Fruit fly (Drosophila melanogaster): ENCODE results near the gene santa-maria.
A peak's percentile ranks its signal among the peaks of the same experiment; 100 is the strongest.

Gene santa-maria

dm6 chr2L:7436492-7437324, 14.3 kb downstream of the santa-maria start (continued):
- TF ChIP-seq zen (tag; optimal IDR thresholded peaks at IDR 0.05), result no peak
- peak; percentile 51 for TF ChIP-seq ems (GFP tag; optimal IDR thresholded peaks at IDR 0.05)
- TF ChIP-seq pzg (GFP tag; optimal IDR thresholded peaks at IDR 0.05), result peak; percentile 30
- TF ChIP-seq CG13894 (tag; optimal IDR thresholded peaks at IDR 0.05), result peak; percentile 67
- TF ChIP-seq pho (GFP tag; optimal IDR thresholded peaks at IDR 0.05), result peak; percentile 75
- peak; percentile 39 for TF ChIP-seq Adf1 (GFP tag; IDR thresholded peaks at IDR 0.05)
- TF ChIP-seq CG1024 (GFP tag; IDR thresholded peaks at IDR 0.05), result peak; percentile 81
- TF ChIP-seq sisA (GFP tag; IDR thresholded peaks at IDR 0.05), result peak; percentile 31; the same call in 1 of the 2 replicates
- peak; percentile 47 for TF ChIP-seq Nf-YC (tag; optimal IDR thresholded peaks at IDR 0.05)
- TF ChIP-seq C15 (GFP tag; IDR thresholded peaks at IDR 0.05), result peak; percentile 70; the same call in 1 of the 3 replicates
- peak; percentile 41 for TF ChIP-seq CG10462 (GFP tag; optimal IDR thresholded peaks at IDR 0.05)
- peak; percentile 98 for TF ChIP-seq grn (GFP tag; optimal IDR thresholded peaks at IDR 0.05)
- TF ChIP-seq tio (GFP tag; optimal IDR thresholded peaks at IDR 0.05), result peak; percentile 68
- no peak for TF ChIP-seq Gug (GFP tag; IDR thresholded peaks at IDR 0.05)
- peak; percentile 51 to 88 for TF ChIP-seq dpn (GFP tag; optimal IDR thresholded peaks at IDR 0.05)
- TF ChIP-seq CG10321 (GFP tag; IDR thresholded peaks at IDR 0.05), result no peak
- peak; percentile 45 for TF ChIP-seq Six4 (GFP tag; optimal IDR thresholded peaks at IDR 0.05)
- TF ChIP-seq Xrp1 (GFP tag; IDR thresholded peaks at IDR 0.05), result peak; percentile 69
- TF ChIP-seq CG15073 (GFP tag; optimal IDR thresholded peaks at IDR 0.05), result peak; percentile 21
- TF ChIP-seq hkb (optimal IDR thresholded peaks at IDR 0.05), result no peak
- peak; percentile 78 for TF ChIP-seq hkb (GFP tag; IDR thresholded peaks at IDR 0.05)
- no peak for TF ChIP-seq mld (GFP tag; IDR thresholded peaks at IDR 0.05; ENCODE audit: partially characterized antibody)
- TF ChIP-seq Side (GFP tag; optimal IDR thresholded peaks at IDR 0.05), result peak; percentile 64
- peak; percentile 40 for TF ChIP-seq dm (GFP tag; optimal IDR thresholded peaks at IDR 0.05)
- peak; percentile 70 for TF ChIP-seq CG11398 (GFP tag; optimal IDR thresholded peaks at IDR 0.05)
- peak; percentile 71 for TF ChIP-seq CG3847 (GFP tag; IDR thresholded peaks at IDR 0.05)
- peak; percentile 93 for TF ChIP-seq sens (GFP tag)
- TF ChIP-seq cas (GFP tag; IDR thresholded peaks at IDR 0.05), result peak; percentile 58
- peak; percentile 22; the same call in 1 of the 2 replicates for TF ChIP-seq lmd (GFP tag; IDR thresholded peaks at IDR 0.05)
- peak; percentile 51 for TF ChIP-seq CG15011 (GFP tag; optimal IDR thresholded peaks at IDR 0.05)
- peak; percentile 29 for TF ChIP-seq chn (GFP tag; optimal IDR thresholded peaks at IDR 0.05)
- TF ChIP-seq Nf-YB (GFP tag; optimal IDR thresholded peaks at IDR 0.05), result no peak
- no peak for TF ChIP-seq CG10979 (tag; optimal IDR thresholded peaks at IDR 0.05)
- TF ChIP-seq CG5953 (GFP tag; IDR thresholded peaks at IDR 0.05), result peak; percentile 68
- TF ChIP-seq Med (GFP tag), result peak; percentile 97
- TF ChIP-seq ATbp (GFP tag; optimal IDR thresholded peaks at IDR 0.05), result peak; percentile 87
- TF ChIP-seq CG12769 (tag; optimal IDR thresholded peaks at IDR 0.05), result peak; percentile 85
- TF ChIP-seq stwl (tag; optimal IDR thresholded peaks at IDR 0.05), result no peak
- peak; percentile 80 for TF ChIP-seq CG1792 (GFP tag; optimal IDR thresholded peaks at IDR 0.05)
- TF ChIP-seq CG12104 (GFP tag; optimal IDR thresholded peaks at IDR 0.05), result peak; percentile 66
- TF ChIP-seq fd64A (GFP tag; optimal IDR thresholded peaks at IDR 0.05), result peak; percentile 65
- peak; percentile 36 for TF ChIP-seq CG1602 (GFP tag; optimal IDR thresholded peaks at IDR 0.05)
- TF ChIP-seq Hr39 (optimal IDR thresholded peaks at IDR 0.05), result no peak
- TF ChIP-seq CG7987 (GFP tag; optimal IDR thresholded peaks at IDR 0.05), result peak; percentile 87
- TF ChIP-seq abd-A (tag; optimal IDR thresholded peaks at IDR 0.05), result no peak
- TF ChIP-seq CG17568 (GFP tag; optimal IDR thresholded peaks at IDR 0.05), result peak; percentile 79
- peak; percentile 78 for TF ChIP-seq CG8944 (GFP tag; optimal IDR thresholded peaks at IDR 0.05)
- TF ChIP-seq jigr1 (GFP tag; IDR thresholded peaks at IDR 0.05), result no peak
- TF ChIP-seq mirr (GFP tag; optimal IDR thresholded peaks at IDR 0.05), result peak; percentile 94
- TF ChIP-seq CG17612 (GFP tag; IDR thresholded peaks at IDR 0.05), result peak; percentile 67
- peak; percentile 76 for TF ChIP-seq gsb (GFP tag; IDR thresholded peaks at IDR 0.05)
